Worm (Caenorhabditis elegans) whole organism, L4/young adult: Measurements from ENCODE around the gene K09C4.9.

Experiments used
- W03F9.2 ChIP-seq: fragments of 150-350 bp; optimal IDR thresholded peaks from 2 replicates; lab custom pipeline; 2014; ENCODE audit warnings: missing biosample characterization, missing genetic modification characterization
- him-1 ChIP-seq: sonication (generic microtip); optimal IDR thresholded peaks from 2 replicates; lab custom pipeline; 2016; ENCODE audit warnings: missing genotype, missing genetic modification reagents, missing genetic modification characterization, missing compliant biosample characterization

- TF ChIP-seq him-1 (tag; lab: Kevin White, UChicago) (no peak), W03F9.2 (tag; lab: Kevin White, UChicago) (no peak)
These were observed 26.2 kb upstream of the K09C4.9 start for ce11 chrX:3297812-3298211.
